Fruit fly (Drosophila melanogaster): ENCODE results near the gene Rtnl1.

DNA sequence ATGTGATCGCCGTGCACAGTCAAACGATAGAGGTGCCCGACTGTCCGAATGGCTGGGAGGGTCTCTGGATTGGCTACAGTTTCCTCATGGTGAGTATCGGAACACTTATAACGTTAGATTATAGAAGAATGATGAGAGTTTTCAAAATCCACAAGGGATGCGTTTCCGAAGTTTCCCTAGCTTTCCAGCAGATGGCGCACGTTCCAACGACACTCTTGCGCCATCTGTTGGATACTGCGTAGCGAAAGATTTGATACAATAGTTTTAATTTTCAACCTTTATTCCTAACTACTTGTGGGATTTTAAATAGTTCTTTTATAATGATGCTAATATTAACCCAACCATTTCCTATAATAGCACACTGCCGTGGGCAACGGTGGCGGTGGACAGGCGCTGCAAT is 26.6 kb upstream of the Rtnl1 start:
- no peak for TF ChIP-seq CG8478 (optimal IDR thresholded peaks at IDR 0.05)
- TF ChIP-seq CTCF (optimal IDR thresholded peaks at IDR 0.05), result peak; percentile 87 to 88
